Fruit fly (Drosophila melanogaster) whole organism, embryonic: ENCODE results near the gene Chrac-14.

Experiments used
- Asciz ChIP-seq: fragments of 200-800 bp; sonication (Bioruptor generic); optimal IDR thresholded peaks from 2 replicates; lab custom pipeline; 2017; ENCODE audit warnings: missing biosample characterization, mild to moderate bottlenecking, missing genetic modification characterization, missing genetic modification reagents
- CG10979 ChIP-seq: fragments of 200-800 bp; sonication (Bioruptor generic); optimal IDR thresholded peaks from 2 replicates; lab custom pipeline; 2018; ENCODE audit warnings: missing biosample characterization, mild to moderate bottlenecking, missing genetic modification characterization, moderate library complexity
- CG11398 ChIP-seq: fragments of 200-800 bp; sonication (Bioruptor generic); optimal IDR thresholded peaks from 2 replicates; lab custom pipeline; 2016; ENCODE audit warnings: missing biosample characterization, missing genetic modification characterization
- CG12659 ChIP-seq: fragments of 200-800 bp; sonication (Bioruptor generic); optimal IDR thresholded peaks from 3 replicates; lab custom pipeline; 2017; ENCODE audit warnings: mild to moderate bottlenecking, missing biosample characterization, missing genetic modification reagents, missing genetic modification characterization
- CG16779 ChIP-seq: fragments of 200-800 bp; sonication (Bioruptor generic); IDR thresholded peaks from 2 replicates; pipeline ENCODE4 v1.3.6; 2022; ENCODE audit warnings: missing biosample characterization, missing genetic modification characterization
- CG17361 ChIP-seq: fragments of 200-800 bp; sonication (Bioruptor generic); IDR thresholded peaks from 3 replicates; pipeline ENCODE4 v1.3.6; 2022; ENCODE audit warnings: missing biosample characterization, missing genetic modification characterization
- CG18619 ChIP-seq: fragments of 200-800 bp; sonication (Bioruptor generic); optimal IDR thresholded peaks from 3 replicates; lab custom pipeline; 2017; ENCODE audit warnings: missing biosample characterization, mild to moderate bottlenecking, missing genetic modification characterization
- CG3163 ChIP-seq: fragments of 200-800 bp; sonication (Bioruptor generic); optimal IDR thresholded peaks from 3 replicates; lab custom pipeline; 2016; ENCODE audit warnings: missing biosample characterization, missing genetic modification characterization
- CG3281 ChIP-seq: fragments of 200-800 bp; sonication (Bioruptor generic); optimal IDR thresholded peaks from 3 replicates; lab custom pipeline; 2017; ENCODE audit warnings: missing biosample characterization, mild to moderate bottlenecking, missing genetic modification characterization
- CG33557 ChIP-seq: fragments of 200-800 bp; sonication (Bioruptor generic); optimal IDR thresholded peaks from 2 replicates; lab custom pipeline; 2019; ENCODE audit warnings: missing biosample characterization, mild to moderate bottlenecking, missing genetic modification characterization, moderate library complexity
- CG3847 ChIP-seq: fragments of 200-800 bp; sonication (Bioruptor generic); IDR thresholded peaks from 2 replicates; pipeline ENCODE4 v1.3.6; 2022; ENCODE audit warnings: missing biosample characterization, missing genetic modification characterization
- CG43689 ChIP-seq: fragments of 200-800 bp; sonication (Bioruptor generic); IDR thresholded peaks from 2 replicates; pipeline ENCODE4 v1.3.6; 2022; ENCODE audit warnings: missing biosample characterization, missing genetic modification characterization
- CG7963 ChIP-seq: fragments of 200-800 bp; sonication (Bioruptor generic); IDR thresholded peaks from 3 replicates; pipeline ENCODE4 v1.3.6; 2022; ENCODE audit warnings: missing biosample characterization, missing genetic modification characterization; ENCODE audit not compliant: partially characterized antibody
- CG8944 ChIP-seq: fragments of 200-800 bp; sonication (Bioruptor generic); optimal IDR thresholded peaks from 3 replicates; lab custom pipeline; 2016; ENCODE audit warnings: missing biosample characterization, missing genetic modification characterization
- CG9215 ChIP-seq: fragments of 200-800 bp; sonication (Bioruptor generic); IDR thresholded peaks from 2 replicates; pipeline ENCODE4 v1.3.6; 2022; ENCODE audit warnings: missing biosample characterization, missing genetic modification characterization
- CG9932 ChIP-seq: fragments of 200-800 bp; sonication (Bioruptor generic); IDR thresholded peaks from 2 replicates; pipeline ENCODE4 v1.3.6; 2022; ENCODE audit warnings: missing biosample characterization, missing genetic modification characterization
- Dfd ChIP-seq, 2 experiments: fragments of >200 bp; optimal IDR thresholded peaks; 2 replicates each; lab custom pipeline; 2017; ENCODE audit warnings: missing biosample characterization in 2 of 2, missing genetic modification characterization in 2 of 2
- Dip2 ChIP-seq: fragments of 200-800 bp; sonication (Bioruptor generic); IDR thresholded peaks from 2 replicates; pipeline ENCODE4 v1.3.6; 2022; ENCODE audit warnings: missing biosample characterization, missing genetic modification characterization
- Dip3 ChIP-seq: fragments of 200-800 bp; sonication (Bioruptor generic); optimal IDR thresholded peaks from 3 replicates; lab custom pipeline; 2016; ENCODE audit warnings: missing biosample characterization, missing genetic modification characterization
- Fer1 ChIP-seq: fragments of 200-800 bp; sonication (Bioruptor generic); optimal IDR thresholded peaks from 2 replicates; lab custom pipeline; 2017; ENCODE audit warnings: missing biosample characterization, mild to moderate bottlenecking, missing genetic modification characterization
- Fer2 ChIP-seq: fragments of 200-800 bp; sonication (Bioruptor generic); optimal IDR thresholded peaks from 2 replicates; lab custom pipeline; 2018; ENCODE audit warnings: missing biosample characterization, mild to moderate bottlenecking, missing genetic modification characterization, moderate library complexity
- Gug ChIP-seq: fragments of 200-800 bp; sonication (Bioruptor generic); IDR thresholded peaks from 4 replicates; pipeline ENCODE4 v1.3.6; 2022; ENCODE audit warnings: missing biosample characterization, missing genetic modification characterization
- HLH4C ChIP-seq: fragments of 200-800 bp; sonication (Bioruptor generic); IDR thresholded peaks from 3 replicates; pipeline ENCODE4 v1.3.6; 2022; ENCODE audit warnings: missing biosample characterization, missing genetic modification characterization; ENCODE audit not compliant: partially characterized antibody
- HmgZ ChIP-seq: fragments of 200-800 bp; sonication (Bioruptor generic); optimal IDR thresholded peaks from 2 replicates; lab custom pipeline; 2018; ENCODE audit warnings: missing biosample characterization, mild to moderate bottlenecking, missing genetic modification characterization
- Hmr ChIP-seq: fragments of 200-800 bp; sonication (Bioruptor generic); optimal IDR thresholded peaks from 3 replicates; lab custom pipeline; 2017; ENCODE audit warnings: mild to moderate bottlenecking, missing biosample characterization, missing genetic modification reagents, missing genetic modification characterization
- Med ChIP-seq: fragments of 200-800 bp; sonication (Bioruptor generic); peaks from one replicate; lab custom pipeline; 2016; ENCODE audit warnings: missing biosample characterization, missing genetic modification characterization, mild to moderate bottlenecking, inconsistent platforms, moderate library complexity
- PHDP ChIP-seq: fragments of 200-800 bp; sonication (Bioruptor generic); optimal IDR thresholded peaks from 3 replicates; lab custom pipeline; 2018; ENCODE audit warnings: missing biosample characterization, mild to moderate bottlenecking, missing genetic modification characterization, moderate library complexity
- Spps ChIP-seq: fragments of 200-800 bp; sonication (Bioruptor generic); optimal IDR thresholded peaks from 2 replicates; lab custom pipeline; 2018; ENCODE audit warnings: missing biosample characterization, mild to moderate bottlenecking, missing genetic modification characterization
- bbx ChIP-seq: fragments of 200-800 bp; sonication (Bioruptor generic); IDR thresholded peaks from 2 replicates; pipeline ENCODE4 v1.3.6; 2022; ENCODE audit warnings: missing biosample characterization, missing genetic modification characterization; ENCODE audit not compliant: partially characterized antibody
- cas ChIP-seq: fragments of 200-800 bp; sonication (Bioruptor generic); IDR thresholded peaks from 2 replicates; pipeline ENCODE4 v1.3.6; 2022; ENCODE audit warnings: missing biosample characterization, missing genetic modification characterization
- crol ChIP-seq: fragments of 200-800 bp; sonication (Bioruptor generic); IDR thresholded peaks from 2 replicates; pipeline ENCODE4 v1.3.6; 2022; ENCODE audit warnings: missing biosample characterization, missing genetic modification characterization
- cwo ChIP-seq: fragments of 200-800 bp; sonication (Bioruptor generic); optimal IDR thresholded peaks from 3 replicates; lab custom pipeline; 2017; ENCODE audit warnings: missing biosample characterization, missing genetic modification characterization, mild to moderate bottlenecking, moderate library complexity, missing genetic modification reagents
- disco-r ChIP-seq: fragments of 200-800 bp; sonication (Bioruptor generic); optimal IDR thresholded peaks from 2 replicates; lab custom pipeline; 2016; ENCODE audit warnings: missing biosample characterization, missing genetic modification characterization
- fd64A ChIP-seq: fragments of 200-800 bp; sonication (Bioruptor generic); optimal IDR thresholded peaks from 3 replicates; lab custom pipeline; 2018; ENCODE audit warnings: missing biosample characterization, mild to moderate bottlenecking, missing genetic modification characterization
- insv ChIP-seq, 2 experiments: fragments of 200-800 bp; sonication (Bioruptor generic); optimal IDR thresholded peaks; 3 replicates each; lab custom pipeline; 2016 to 2018; ENCODE audit warnings: missing biosample characterization in 2 of 2, missing genetic modification characterization in 2 of 2
- inv ChIP-seq: fragments of 200-800 bp; sonication (Bioruptor generic); IDR thresholded peaks from 2 replicates; pipeline ENCODE4 v1.3.6; 2022; ENCODE audit warnings: missing biosample characterization, missing genetic modification characterization; ENCODE audit not compliant: partially characterized antibody
- kni ChIP-seq: fragments of 200-800 bp; sonication (Bioruptor generic); optimal IDR thresholded peaks from 3 replicates; lab custom pipeline; 2017; ENCODE audit warnings: mild to moderate bottlenecking, missing biosample characterization, missing genetic modification reagents, missing genetic modification characterization
- lbe ChIP-seq: fragments of 200-800 bp; sonication (Bioruptor generic); optimal IDR thresholded peaks from 2 replicates; lab custom pipeline; 2016; ENCODE audit warnings: missing biosample characterization, mild to moderate bottlenecking, missing genetic modification characterization
- lola ChIP-seq, 3 experiments: fragments of >200 bp in 2 of 3; fragments of 200-800 bp in 1 of 3; sonication (Bioruptor generic) in 1 of 3; optimal IDR thresholded peaks; 2 replicates each; lab custom pipeline; 2017 to 2019; ENCODE audit warnings: missing biosample characterization in 3 of 3, missing genetic modification characterization in 3 of 3, mild to moderate bottlenecking in 1 of 3, moderate library complexity in 1 of 3
- pho ChIP-seq: fragments of 200-800 bp; sonication (Bioruptor generic); optimal IDR thresholded peaks from 2 replicates; lab custom pipeline; 2016; ENCODE audit warnings: missing biosample characterization, missing genetic modification characterization
- prd ChIP-seq, 3 experiments: fragments of >200 bp in 2 of 3; fragments of 200-800 bp in 1 of 3; sonication (Bioruptor generic) in 1 of 3; optimal IDR thresholded peaks in 2 of 3; IDR thresholded peaks in 1 of 3; 2 replicates in 2 of 3; 3 replicates in 1 of 3; pipeline versions ENCODE4 v1.3.6 to Lab custom; 2017 to 2022; ENCODE audit warnings: missing biosample characterization in 1 of 3, missing genetic modification characterization in 1 of 3
- slp2 ChIP-seq: fragments of 200-800 bp; sonication (Bioruptor generic); optimal IDR thresholded peaks from 2 replicates; lab custom pipeline; 2016; ENCODE audit warnings: missing biosample characterization, missing genetic modification characterization
- so ChIP-seq: fragments of 200-800 bp; sonication (Bioruptor generic); IDR thresholded peaks from 3 replicates; pipeline ENCODE4 v1.3.6; 2022; ENCODE audit warnings: missing biosample characterization, missing genetic modification characterization
- tx ChIP-seq: fragments of 200-800 bp; sonication (Bioruptor generic); optimal IDR thresholded peaks from 2 replicates; lab custom pipeline; 2016; ENCODE audit warnings: missing biosample characterization, missing genetic modification characterization
- unc-4 ChIP-seq: fragments of 200-800 bp; sonication (Bioruptor generic); IDR thresholded peaks from 2 replicates; pipeline ENCODE4 v1.3.6; 2022; ENCODE audit warnings: missing biosample characterization, missing genetic modification characterization; ENCODE audit not compliant: partially characterized antibody
- wor ChIP-seq: fragments of 200-800 bp; sonication (Bioruptor generic); IDR thresholded peaks from 2 replicates; pipeline ENCODE4 v1.3.6; 2022; ENCODE audit warnings: missing biosample characterization, missing genetic modification characterization
- zfh1 ChIP-seq: fragments of 200-800 bp; sonication (Bioruptor generic); IDR thresholded peaks from 3 replicates; pipeline ENCODE4 v1.3.6; 2022; ENCODE audit warnings: missing biosample characterization, missing genetic modification characterization

Chrac-14 gene

DNA sequence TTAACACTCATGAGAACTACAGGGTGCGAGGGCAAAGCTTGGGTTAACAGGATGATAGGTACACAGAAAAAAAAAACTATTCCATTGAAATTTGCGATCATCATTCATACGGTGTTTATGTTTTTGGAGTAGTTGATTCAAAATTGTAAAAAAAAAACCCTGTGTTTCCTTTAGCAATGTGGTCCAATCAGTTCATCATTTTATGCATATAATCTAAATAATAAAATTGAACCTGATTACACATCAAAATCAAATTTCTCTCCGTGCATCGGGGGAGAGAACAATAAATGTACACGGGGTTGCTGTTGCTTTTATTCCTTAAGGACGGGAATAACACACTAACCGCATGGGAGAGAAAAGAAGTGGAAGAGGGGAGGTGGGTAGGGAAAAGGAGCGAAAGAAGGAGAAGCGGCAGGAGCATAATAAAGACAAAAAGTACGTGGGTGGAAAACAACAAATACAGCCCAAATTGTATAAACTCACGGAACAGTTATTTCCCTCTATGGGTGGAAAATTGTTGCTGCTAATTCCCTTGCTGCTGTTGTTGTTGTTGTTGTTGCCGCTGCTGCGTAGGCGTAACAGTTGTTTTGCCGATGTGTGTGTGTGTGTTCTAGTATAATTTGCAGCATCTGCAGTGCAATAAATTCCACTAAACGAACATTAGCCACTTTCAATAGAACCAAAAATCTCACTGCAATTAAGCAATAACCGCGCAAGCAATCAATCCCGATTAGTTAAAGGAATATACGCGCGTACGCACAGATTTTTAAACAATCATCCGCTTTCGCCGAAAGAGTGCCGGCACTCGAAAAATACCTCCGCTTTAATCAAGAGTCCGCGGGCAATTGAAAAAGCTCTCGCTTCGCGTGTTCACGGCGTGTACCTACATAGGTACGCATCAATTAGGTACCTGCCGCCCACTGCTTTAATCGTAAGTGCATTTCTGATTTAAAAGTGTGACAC lies 26.2 kb downstream of the Chrac-14 start, which contains the start of gene Agpat2 (continued):
- peak; percentile 94 for TF ChIP-seq Med
- peak; percentile 65 for TF ChIP-seq CG3847
- TF ChIP-seq CG9932 = peak; percentile 69
- TF ChIP-seq CG17361 (GFP tag; lab: Robert Waterston, UW) = peak; percentile 87
- peak; percentile 49 for TF ChIP-seq CG11398
- TF ChIP-seq bbx = no peak
- TF ChIP-seq wor (GFP tag; lab: Robert Waterston, UW) = peak; percentile 68
- TF ChIP-seq HLH4C (GFP tag; lab: Robert Waterston, UW) = no peak
- peak; percentile 65 for TF ChIP-seq CG33557 (GFP tag; lab: Kevin White, UChicago)
- TF ChIP-seq Asciz = peak; percentile 80
- TF ChIP-seq insv (GFP tag; optimal IDR thresholded peaks at IDR 0.05; lab: Kevin White, UChicago) = no peak
- peak; percentile 72 for TF ChIP-seq Fer2
- TF ChIP-seq inv = no peak
- TF ChIP-seq prd (optimal IDR thresholded peaks at IDR 0.05; lab: Kevin White, UChicago) = no peak
- peak; percentile 80 for TF ChIP-seq prd (GFP tag; IDR thresholded peaks at IDR 0.05; lab: Robert Waterston, UW)
- peak; percentile 80 for TF ChIP-seq CG12659
- peak; percentile 65 for TF ChIP-seq pho (GFP tag; lab: Kevin White, UChicago)
- TF ChIP-seq unc-4 (GFP tag; lab: Robert Waterston, UW) = no peak
- peak; percentile 74 for TF ChIP-seq Spps
- TF ChIP-seq CG18619 = peak; percentile 78
- no peak for TF ChIP-seq Dfd (GFP tag; optimal IDR thresholded peaks at IDR 0.05; lab: Kevin White, UChicago)
- peak; percentile 87 for TF ChIP-seq CG3281
- peak; percentile 71 for TF ChIP-seq Dip3 (GFP tag; lab: Kevin White, UChicago)
- peak; percentile 74 for TF ChIP-seq cas
- TF ChIP-seq cwo (GFP tag; lab: Kevin White, UChicago) = peak; percentile 83
- peak; percentile 34 for TF ChIP-seq kni (GFP tag; lab: Kevin White, UChicago)
- TF ChIP-seq zfh1 (GFP tag; lab: Robert Waterston, UW) = peak; percentile 81
- peak; percentile 38 for TF ChIP-seq fd64A (GFP tag; lab: Kevin White, UChicago)
- TF ChIP-seq HmgZ (tag; lab: Kevin White, UChicago) = peak; percentile 61
- TF ChIP-seq Fer1 (GFP tag; lab: Kevin White, UChicago) = peak; percentile 90
- TF ChIP-seq crol (GFP tag; lab: Robert Waterston, UW) = peak; percentile 77
- peak; percentile 88 for TF ChIP-seq PHDP (tag; lab: Kevin White, UChicago)
- peak; percentile 78 for TF ChIP-seq CG8944 (GFP tag; lab: Kevin White, UChicago)
- peak; percentile 89 for TF ChIP-seq CG10979 (tag; lab: Kevin White, UChicago)
- TF ChIP-seq Gug (GFP tag; lab: Robert Waterston, UW) = peak; percentile 65; the same call in 3 of the 4 replicates
- peak; percentile 24 for TF ChIP-seq CG3163 (GFP tag; lab: Kevin White, UChicago)
- TF ChIP-seq Dip2 = no peak
- TF ChIP-seq lbe (GFP tag; lab: Kevin White, UChicago) = peak; percentile 53
- TF ChIP-seq CG7963 (GFP tag; lab: Robert Waterston, UW) = no peak
- peak; percentile 80 for TF ChIP-seq slp2 (GFP tag; lab: Kevin White, UChicago)
- peak; percentile 67; the same call in 1 of the 3 replicates for TF ChIP-seq so (GFP tag; lab: Robert Waterston, UW)
- peak; percentile 56; the same call in 1 of the 2 replicates for TF ChIP-seq CG9215
- peak; percentile 87 for TF ChIP-seq Hmr (GFP tag; lab: Kevin White, UChicago)
- TF ChIP-seq disco-r (GFP tag; lab: Kevin White, UChicago) = peak; percentile 19
- no peak for TF ChIP-seq CG43689
- TF ChIP-seq tx (GFP tag; lab: Kevin White, UChicago) = peak; percentile 75
- no peak for TF ChIP-seq CG16779 (GFP tag; lab: Robert Waterston, UW)
- TF ChIP-seq lola (GFP tag; optimal IDR thresholded peaks at IDR 0.05; lab: Kevin White, UChicago) = peak in 1 of 3 experiments; percentile 86
